Worm (Caenorhabditis elegans) whole organism, young adult: Measurements from ENCODE around the gene fbxb-103.

Experiments used
- Y79H2A.3 ChIP-seq: fragments of 200-800 bp; sonication (Bioruptor generic); conservative IDR thresholded peaks from 2 replicates; pipeline ENCODE4 v1.3.6; 2022; ENCODE audit warnings: missing genetic modification reagents, missing genetic modification characterization, missing compliant biosample characterization
- gei-17 ChIP-seq: fragments of 200-800 bp; sonication (Bioruptor generic); optimal IDR thresholded peaks from 2 replicates; lab custom pipeline; 2018; ENCODE audit warnings: mild to moderate bottlenecking, missing genetic modification characterization, missing compliant biosample characterization
- sdz-38 ChIP-seq: sonication (generic microtip); optimal IDR thresholded peaks from 2 replicates; lab custom pipeline; 2016; ENCODE audit warnings: missing genotype, missing genetic modification characterization, missing compliant biosample characterization

DNA sequence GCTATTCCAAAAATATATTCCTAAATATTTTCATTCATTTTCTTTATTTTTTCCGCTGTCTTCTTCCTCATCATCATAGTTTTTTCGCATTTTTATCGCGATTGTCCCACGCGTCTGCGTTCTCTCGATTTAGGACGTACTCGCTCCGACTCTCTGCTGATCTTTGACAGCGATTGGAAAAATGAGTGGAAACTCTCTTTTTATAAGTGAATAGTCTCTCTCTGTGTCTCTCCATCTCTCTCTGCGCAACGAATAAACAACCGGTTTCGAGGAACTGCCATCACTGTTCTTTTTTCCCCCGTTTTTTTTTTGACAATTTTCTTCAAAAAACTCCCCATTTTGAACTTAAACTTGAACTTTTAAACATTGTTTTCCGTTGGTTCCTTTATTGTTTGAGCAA lies 44.4 kb downstream of the fbxb-103 start:
- TF ChIP-seq Y79H2A.3 (GFP tag; lab: Robert Waterston, UW) (no peak), sdz-38 (no peak), gei-17 (GFP tag; lab: Kevin White, UChicago) (no peak)
